Worm (Caenorhabditis elegans): Measurements from ENCODE around the gene Y32F6A.5.

Y32F6A.5 gene

ce11 chrV:10432607-10433006 lies 20.8 kb downstream of the Y32F6A.5 start (continued):
- TF ChIP-seq hlh-11 (tag; optimal IDR thresholded peaks at IDR 0.05) (peak; percentile 74), nhr-25 (tag; optimal IDR thresholded peaks at IDR 0.05; ENCODE audit: borderline replicate concordance, insufficient read depth) (no peak), lim-7 (GFP tag; IDR thresholded peaks at IDR 0.05) (no peak), ceh-20 (GFP tag; IDR thresholded peaks at IDR 0.05) (0 out of 2 replicates have a peak, but pooled peaks have one; percentile 17), nhr-111 (GFP tag; optimal IDR thresholded peaks at IDR 0.05) (no peak), Y105C5A.15 (GFP tag; IDR thresholded peaks at IDR 0.05) (no peak), attf-4 (tag; optimal IDR thresholded peaks at IDR 0.05) (no peak), F44E2.7 (GFP tag; IDR thresholded peaks at IDR 0.05) (no peak), nhr-28 (tag; optimal IDR thresholded peaks at IDR 0.05) (peak; percentile 87), ceh-32 (tag; optimal IDR thresholded peaks at IDR 0.05; ENCODE audit: poor library complexity) (no peak), F37D6.2 (tag; optimal IDR thresholded peaks at IDR 0.05) (no peak), snpc-4 (tag; optimal IDR thresholded peaks at IDR 0.05) (no peak)

- TF ChIP-seq rbr-2 (tag; optimal IDR thresholded peaks at IDR 0.05): no peak
- TF ChIP-seq snpc-1.2 (GFP tag; IDR thresholded peaks at IDR 0.05): no peak
- no peak for TF ChIP-seq set-16 (GFP tag; IDR thresholded peaks at IDR 0.05)
- TF ChIP-seq ztf-7 (tag; optimal IDR thresholded peaks at IDR 0.05): no peak
- TF ChIP-seq ctbp-1 (GFP tag; IDR thresholded peaks at IDR 0.05): no peak
- TF ChIP-seq mxl-2 (GFP tag; conservative IDR thresholded peaks at IDR 0.05): no peak
- no peak for TF ChIP-seq attf-4 (tag; optimal IDR thresholded peaks at IDR 0.05)
- TF ChIP-seq snpc-4 (tag; optimal IDR thresholded peaks at IDR 0.05): no peak
- TF ChIP-seq Y5F2A.4 (GFP tag; optimal IDR thresholded peaks at IDR 0.05): no peak
These were observed 24.8 kb downstream of the Y32F6A.5 start, which contains the start of gene tag-314 for ce11 chrV:10428608-10429007. TSS of gene tag-314 (minus strand) at chrV:10428708.

- TF ChIP-seq attf-4 (tag; optimal IDR thresholded peaks at IDR 0.05): no peak
- TF ChIP-seq unc-130 (GFP tag; optimal IDR thresholded peaks at IDR 0.05): no peak
These were observed 27.2 kb downstream of the Y32F6A.5 start, which contains the start of gene apc-10 for ce11 chrV:10426253-10426652. TSS of gene apc-10 (minus strand) at chrV:10426353.

ce11 chrV:10425098-10425497 lies 28.3 kb downstream of the Y32F6A.5 start, which contains the start of gene col-12:
TSS of gene col-12 (minus strand) at chrV:10425198.
- TF ChIP-seq aly-2 (tag; optimal IDR thresholded peaks at IDR 0.05) (no peak), spr-1 (tag; optimal IDR thresholded peaks at IDR 0.05) (no peak), tag-97 (GFP tag; IDR thresholded peaks at IDR 0.05) (no peak), ceh-62 (tag; optimal IDR thresholded peaks at IDR 0.05) (no peak), mxl-2 (GFP tag; conservative IDR thresholded peaks at IDR 0.05) (no peak), fos-1 (tag; optimal IDR thresholded peaks at IDR 0.05) (no peak), lim-7 (GFP tag; IDR thresholded peaks at IDR 0.05) (no peak), arid-1 (GFP tag; conservative IDR thresholded peaks at IDR 0.05) (no peak), aha-1 (tag) (no peak), zfp-2 (tag; optimal IDR thresholded peaks at IDR 0.05) (no peak), nhr-28 (tag; optimal IDR thresholded peaks at IDR 0.05) (no peak)

ce11 chrV:10423968-10424367 lies 29.4 kb downstream of the Y32F6A.5 start:
- TF ChIP-seq set-16 (GFP tag; IDR thresholded peaks at IDR 0.05): peak; percentile 97
- peak; percentile 49 for TF ChIP-seq ctbp-1 (GFP tag; IDR thresholded peaks at IDR 0.05)
- TF ChIP-seq ceh-20 (GFP tag; IDR thresholded peaks at IDR 0.05): peak; percentile 48; the same call in 1 of the 2 replicates
- 0 out of 4 replicates have a peak, but pooled peaks of 1 of the 2 experiments have one; percentile 51 for TF ChIP-seq madf-5 (GFP tag; IDR thresholded peaks at IDR 0.05)

- no peak for TF ChIP-seq fos-1 (tag; optimal IDR thresholded peaks at IDR 0.05)
- TF ChIP-seq saeg-2 (GFP tag; IDR thresholded peaks at IDR 0.05): no peak
- TF ChIP-seq Y75B8A.6 (GFP tag; IDR thresholded peaks at IDR 0.05): no peak
- TF ChIP-seq nhr-42 (GFP tag; IDR thresholded peaks at IDR 0.05): no peak
- TF ChIP-seq ama-1 (optimal IDR thresholded peaks at IDR 0.05): no peak
- no peak for TF ChIP-seq snpc-4 (tag; optimal IDR thresholded peaks at IDR 0.05)
- no peak for TF ChIP-seq daf-16 (GFP tag; optimal IDR thresholded peaks at IDR 0.05)
- TF ChIP-seq daf-16 (tag; optimal IDR thresholded peaks at IDR 0.05): no peak
- no peak for TF ChIP-seq vab-7 (GFP tag; IDR thresholded peaks at IDR 0.05)
- TF ChIP-seq lin-1 (GFP tag; IDR thresholded peaks at IDR 0.05): no peak
- TF ChIP-seq T26A8.4 (GFP tag; IDR thresholded peaks at IDR 0.05): peak; percentile 62; the same call in 1 of the 2 replicates
- TF ChIP-seq ceh-44 (GFP tag; IDR thresholded peaks at IDR 0.05): no peak
- TF ChIP-seq arid-1 (GFP tag; conservative IDR thresholded peaks at IDR 0.05): no peak
- TF ChIP-seq cey-2 (tag; optimal IDR thresholded peaks at IDR 0.05; ENCODE audit: borderline replicate concordance, insufficient read depth): peak; percentile 4
- TF ChIP-seq lsy-2 (tag; optimal IDR thresholded peaks at IDR 0.05): no peak
- TF ChIP-seq ceh-82 (tag; optimal IDR thresholded peaks at IDR 0.05): no peak
- no peak for TF ChIP-seq mdl-1 (tag; optimal IDR thresholded peaks at IDR 0.05)
These were observed 29.9 kb downstream of the Y32F6A.5 start for ce11 chrV:10423511-10423910.
